Fruit fly (Drosophila melanogaster) whole organism, embryonic: Measurements from ENCODE around the gene CG7582.

Source experiments
- Antp ChIP-seq: fragments of 200-800 bp; sonication (Bioruptor generic); optimal IDR thresholded peaks from 3 replicates; lab custom pipeline; 2016; ENCODE audit warnings: missing biosample characterization, missing genetic modification characterization
- CG10321 ChIP-seq: fragments of 200-800 bp; sonication (Bioruptor generic); IDR thresholded peaks from 2 replicates; pipeline ENCODE4 v1.3.6; 2022; ENCODE audit warnings: missing biosample characterization, missing genetic modification characterization
- CG10979 ChIP-seq: fragments of 200-800 bp; sonication (Bioruptor generic); optimal IDR thresholded peaks from 2 replicates; lab custom pipeline; 2018; ENCODE audit warnings: missing biosample characterization, mild to moderate bottlenecking, missing genetic modification characterization, moderate library complexity
- CG12299 ChIP-seq: fragments of 200-800 bp; sonication (Bioruptor generic); optimal IDR thresholded peaks from 2 replicates; lab custom pipeline; 2018; ENCODE audit warnings: missing biosample characterization, mild to moderate bottlenecking, missing genetic modification characterization
- CG13424 ChIP-seq: fragments of 200-800 bp; sonication (Bioruptor generic); optimal IDR thresholded peaks from 2 replicates; lab custom pipeline; 2019; ENCODE audit warnings: missing biosample characterization, mild to moderate bottlenecking, missing genetic modification characterization, moderate library complexity
- CG14014 ChIP-seq: fragments of 200-800 bp; sonication (Bioruptor generic); IDR thresholded peaks from 2 replicates; pipeline ENCODE4 v1.3.6; 2022; ENCODE audit warnings: missing biosample characterization, missing genetic modification characterization
- CG14667 ChIP-seq: fragments of 200-800 bp; sonication (Bioruptor generic); IDR thresholded peaks from 2 replicates; pipeline ENCODE4 v1.3.6; 2022; ENCODE audit warnings: missing biosample characterization, missing genetic modification characterization
- CG14710 ChIP-seq: fragments of 200-800 bp; sonication (Bioruptor generic); optimal IDR thresholded peaks from 3 replicates; lab custom pipeline; 2019; ENCODE audit warnings: missing biosample characterization, mild to moderate bottlenecking, missing genetic modification characterization, moderate library complexity
- CG18262 ChIP-seq: fragments of 200-800 bp; optimal IDR thresholded peaks from 3 replicates; lab custom pipeline; 2019; ENCODE audit warnings: missing biosample characterization, mild to moderate bottlenecking, missing genetic modification characterization, moderate library complexity
- CG18619 ChIP-seq: fragments of 200-800 bp; sonication (Bioruptor generic); optimal IDR thresholded peaks from 3 replicates; lab custom pipeline; 2017; ENCODE audit warnings: missing biosample characterization, mild to moderate bottlenecking, missing genetic modification characterization
- CG2116 ChIP-seq: fragments of 200-800 bp; sonication (Bioruptor generic); optimal IDR thresholded peaks from 3 replicates; lab custom pipeline; 2018; ENCODE audit warnings: missing biosample characterization, mild to moderate bottlenecking, missing genetic modification characterization
- CG30403 ChIP-seq: fragments of 200-800 bp; sonication (Bioruptor generic); optimal IDR thresholded peaks from 3 replicates; lab custom pipeline; 2016; ENCODE audit warnings: missing biosample characterization, missing genetic modification characterization
- CG32532 ChIP-seq: fragments of 200-800 bp; sonication (Bioruptor generic); IDR thresholded peaks from 2 replicates; pipeline ENCODE4 v1.3.6; 2022; ENCODE audit warnings: missing biosample characterization, missing genetic modification characterization
- CG42726 ChIP-seq: fragments of 200-800 bp; sonication (Bioruptor generic); IDR thresholded peaks from 2 replicates; pipeline ENCODE4 v1.3.6; 2022; ENCODE audit warnings: missing biosample characterization, missing genetic modification characterization; ENCODE audit not compliant: partially characterized antibody
- CG4282 ChIP-seq: fragments of 200-800 bp; sonication (Bioruptor generic); optimal IDR thresholded peaks from 2 replicates; lab custom pipeline; 2016; ENCODE audit warnings: missing biosample characterization, missing genetic modification characterization
- CG4820 ChIP-seq: fragments of 200-800 bp; sonication (Bioruptor generic); optimal IDR thresholded peaks from 3 replicates; lab custom pipeline; 2016; ENCODE audit warnings: missing biosample characterization, missing genetic modification characterization
- CG6654 ChIP-seq: fragments of 200-800 bp; sonication (Bioruptor generic); optimal IDR thresholded peaks from 2 replicates; lab custom pipeline; 2017; ENCODE audit warnings: missing biosample characterization, mild to moderate bottlenecking, missing genetic modification characterization
- CG7963 ChIP-seq: fragments of 200-800 bp; sonication (Bioruptor generic); IDR thresholded peaks from 3 replicates; pipeline ENCODE4 v1.3.6; 2022; ENCODE audit warnings: missing biosample characterization, missing genetic modification characterization; ENCODE audit not compliant: partially characterized antibody
- CG9215 ChIP-seq: fragments of 200-800 bp; sonication (Bioruptor generic); IDR thresholded peaks from 2 replicates; pipeline ENCODE4 v1.3.6; 2022; ENCODE audit warnings: missing biosample characterization, missing genetic modification characterization
- CG9609 ChIP-seq: fragments of 200-800 bp; sonication (Bioruptor generic); optimal IDR thresholded peaks from 3 replicates; lab custom pipeline; 2016; ENCODE audit warnings: missing biosample characterization, missing genetic modification characterization
- CTCF ChIP-seq: fragments of 200-800 bp; sonication (Bioruptor generic); optimal IDR thresholded peaks from 2 replicates; lab custom pipeline; 2017; ENCODE audit warnings: missing biosample characterization, mild to moderate bottlenecking, missing genetic modification characterization, moderate library complexity
- D19B ChIP-seq: fragments of 200-800 bp; sonication (Bioruptor generic); optimal IDR thresholded peaks from 2 replicates; lab custom pipeline; 2017; ENCODE audit warnings: missing biosample characterization, mild to moderate bottlenecking, missing genetic modification characterization
- Dll ChIP-seq: fragments of 200-800 bp; sonication (Bioruptor generic); IDR thresholded peaks from 4 replicates; pipeline ENCODE4 v1.3.6; 2022; ENCODE audit warnings: missing biosample characterization, missing genetic modification characterization; ENCODE audit not compliant: partially characterized antibody
- Elba2 ChIP-seq: fragments of 200-800 bp; sonication (Bioruptor generic); optimal IDR thresholded peaks from 3 replicates; lab custom pipeline; 2016; ENCODE audit warnings: missing biosample characterization, missing genetic modification characterization
- Ets65A ChIP-seq: fragments of 200-800 bp; sonication (Bioruptor generic); peaks from one replicate; lab custom pipeline; 2016; ENCODE audit warnings: missing biosample characterization, missing genetic modification characterization
- H2.0 ChIP-seq: fragments of 200-800 bp; sonication (Bioruptor generic); IDR thresholded peaks from 2 replicates; pipeline ENCODE4 v1.3.6; 2022; ENCODE audit warnings: missing biosample characterization, missing genetic modification characterization
- HLHmδ ChIP-seq: fragments of 200-800 bp; sonication (Bioruptor generic); optimal IDR thresholded peaks from 2 replicates; lab custom pipeline; 2018; ENCODE audit warnings: missing biosample characterization, mild to moderate bottlenecking, missing genetic modification characterization, moderate library complexity
- HmgZ ChIP-seq: fragments of 200-800 bp; sonication (Bioruptor generic); optimal IDR thresholded peaks from 2 replicates; lab custom pipeline; 2018; ENCODE audit warnings: missing biosample characterization, mild to moderate bottlenecking, missing genetic modification characterization
- Jarid2 ChIP-seq: fragments of 200-800 bp; sonication (Bioruptor generic); optimal IDR thresholded peaks from 3 replicates; lab custom pipeline; 2017; ENCODE audit warnings: mild to moderate bottlenecking, missing biosample characterization, missing genetic modification reagents, missing genetic modification characterization
- Side ChIP-seq: fragments of 200-800 bp; sonication (Bioruptor generic); optimal IDR thresholded peaks from 2 replicates; lab custom pipeline; 2016; ENCODE audit warnings: missing biosample characterization, missing genetic modification characterization
- Sox100B ChIP-seq: fragments of 200-800 bp; sonication (Bioruptor generic); optimal IDR thresholded peaks from 3 replicates; lab custom pipeline; 2018; ENCODE audit warnings: missing biosample characterization, mild to moderate bottlenecking, missing genetic modification characterization
- Xbp1 ChIP-seq: fragments of 200-800 bp; sonication (Bioruptor generic); optimal IDR thresholded peaks from 3 replicates; lab custom pipeline; 2016; ENCODE audit warnings: missing biosample characterization, mild to moderate bottlenecking, missing genetic modification characterization
- ac ChIP-seq: fragments of 200-800 bp; sonication (Bioruptor generic); optimal IDR thresholded peaks from 3 replicates; lab custom pipeline; 2017; ENCODE audit warnings: missing biosample characterization, mild to moderate bottlenecking, missing genetic modification characterization
- caup ChIP-seq: fragments of 200-800 bp; sonication (Bioruptor generic); optimal IDR thresholded peaks from 3 replicates; lab custom pipeline; 2017; ENCODE audit warnings: missing biosample characterization, mild to moderate bottlenecking, missing genetic modification characterization, moderate library complexity; ENCODE audit not compliant: severe bottlenecking
- corto ChIP-seq: fragments of 200-800 bp; sonication (Bioruptor generic); optimal IDR thresholded peaks from 2 replicates; lab custom pipeline; 2016; ENCODE audit warnings: missing biosample characterization, mild to moderate bottlenecking, missing genetic modification characterization, moderate library complexity
- crp ChIP-seq, 2 experiments: fragments of 200-800 bp; sonication (Bioruptor generic); optimal IDR thresholded peaks; 2 replicates in 1 of 2; 3 replicates in 1 of 2; lab custom pipeline; 2017; ENCODE audit warnings: missing biosample characterization in 2 of 2, missing genetic modification characterization in 2 of 2, mild to moderate bottlenecking in 1 of 2, moderate library complexity in 1 of 2
- dan ChIP-seq: fragments of 200-800 bp; sonication (Bioruptor generic); IDR thresholded peaks from 2 replicates; pipeline ENCODE4 v1.3.6; 2022; ENCODE audit warnings: missing biosample characterization, missing genetic modification characterization
- danr ChIP-seq: fragments of 200-800 bp; sonication (Bioruptor generic); IDR thresholded peaks from 2 replicates; pipeline ENCODE4 v1.3.6; 2022; ENCODE audit warnings: missing biosample characterization, missing genetic modification characterization
- eve ChIP-seq, 2 experiments: fragments of >200 bp; optimal IDR thresholded peaks; 2 replicates each; lab custom pipeline; 2017; ENCODE audit warnings: missing biosample characterization in 2 of 2, missing genetic modification characterization in 2 of 2
- exex ChIP-seq: fragments of 200-800 bp; sonication (Bioruptor generic); optimal IDR thresholded peaks from 4 replicates; lab custom pipeline; 2018; ENCODE audit warnings: missing biosample characterization, mild to moderate bottlenecking, missing genetic modification characterization, moderate library complexity
- fru ChIP-seq: fragments of >200 bp; optimal IDR thresholded peaks from 2 replicates; lab custom pipeline; 2017
- gcm ChIP-seq: fragments of 200-800 bp; sonication (Bioruptor generic); optimal IDR thresholded peaks from 2 replicates; lab custom pipeline; 2019; ENCODE audit warnings: missing biosample characterization, mild to moderate bottlenecking, missing genetic modification characterization, moderate library complexity
- h ChIP-seq: fragments of >200 bp; optimal IDR thresholded peaks from 2 replicates; lab custom pipeline; 2017
- her ChIP-seq: fragments of 200-800 bp; sonication (Bioruptor generic); optimal IDR thresholded peaks from 2 replicates; lab custom pipeline; 2016; ENCODE audit warnings: missing biosample characterization, missing genetic modification characterization
- hkb ChIP-seq, 2 experiments: fragments of 200-800 bp in 1 of 2; fragments of >200 bp in 1 of 2; sonication (Bioruptor generic) in 1 of 2; IDR thresholded peaks in 1 of 2; optimal IDR thresholded peaks in 1 of 2; 2 replicates each; pipeline versions ENCODE4 v1.3.6 to Lab custom; 2017 to 2022; ENCODE audit warnings: missing biosample characterization in 1 of 2, missing genetic modification characterization in 1 of 2
- mam ChIP-seq: fragments of 200-800 bp; sonication (Bioruptor generic); optimal IDR thresholded peaks from 3 replicates; lab custom pipeline; 2016; ENCODE audit warnings: missing biosample characterization, missing genetic modification characterization
- onecut ChIP-seq: fragments of 200-800 bp; sonication (Bioruptor generic); IDR thresholded peaks from 2 replicates; pipeline ENCODE4 v1.3.6; 2022; ENCODE audit warnings: missing biosample characterization, missing genetic modification characterization
- sob ChIP-seq: fragments of 200-800 bp; sonication (Bioruptor generic); IDR thresholded peaks from 2 replicates; pipeline ENCODE4 v1.3.6; 2022; ENCODE audit warnings: missing biosample characterization, missing genetic modification characterization
- trh ChIP-seq: fragments of 200-800 bp; sonication (Bioruptor generic); optimal IDR thresholded peaks from 2 replicates; lab custom pipeline; 2016; ENCODE audit warnings: missing biosample characterization, missing genetic modification characterization
- wek ChIP-seq: fragments of 200-800 bp; sonication (Bioruptor generic); optimal IDR thresholded peaks from 3 replicates; lab custom pipeline; 2018; ENCODE audit warnings: missing biosample characterization, mild to moderate bottlenecking, missing genetic modification characterization, moderate library complexity
- zfh2 ChIP-seq: fragments of 200-800 bp; sonication (Bioruptor generic); optimal IDR thresholded peaks from 2 replicates; lab custom pipeline; 2016; ENCODE audit warnings: missing biosample characterization, missing genetic modification characterization

Gene CG7582

dm6 chr3R:29716043-29716781 is 34.1 kb upstream of the CG7582 start (continued):
- TF ChIP-seq CG6654 (GFP tag; lab: Kevin White, UChicago) (no peak), CG14667 (GFP tag; lab: Robert Waterston, UW) (no peak), exex (tag; lab: Kevin White, UChicago) (no peak), CG4820 (no peak), trh (no peak), H2.0 (GFP tag; lab: Robert Waterston, UW) (no peak), fru (no peak), CG18619 (no peak), h (peak; percentile 70), her (GFP tag; lab: Kevin White, UChicago) (no peak), CG30403 (no peak), Xbp1 (peak; percentile 17), CG2116 (no peak), hkb (optimal IDR thresholded peaks at IDR 0.05; lab: Kevin White, UChicago) (no peak), hkb (GFP tag; IDR thresholded peaks at IDR 0.05; lab: Robert Waterston, UW) (no peak), CG42726 (GFP tag; lab: Robert Waterston, UW) (no peak), zfh2 (GFP tag; lab: Kevin White, UChicago) (no peak), eve (GFP tag; optimal IDR thresholded peaks at IDR 0.05; lab: Kevin White, UChicago) (no peak), crp (GFP tag; optimal IDR thresholded peaks at IDR 0.05; lab: Kevin White, UChicago) (no peak), CG9609 (GFP tag; lab: Kevin White, UChicago) (no peak), CG9215 (GFP tag; lab: Robert Waterston, UW) (no peak), HLHmδ (GFP tag; lab: Kevin White, UChicago) (peak; percentile 47), Dll (no peak), Elba2 (GFP tag; lab: Kevin White, UChicago) (no peak), Ets65A (GFP tag; lab: Kevin White, UChicago) (no peak), CG12299 (tag; lab: Kevin White, UChicago) (no peak), dan (GFP tag; lab: Robert Waterston, UW) (no peak), CG7963 (no peak), CG32532 (peak; percentile 20; the same call in 1 of the 2 replicates), CG18262 (peak; percentile 9), Side (GFP tag; lab: Kevin White, UChicago) (no peak), CTCF (GFP tag; lab: Kevin White, UChicago) (peak; percentile 89), danr (GFP tag; lab: Robert Waterston, UW) (no peak), onecut (GFP tag; lab: Robert Waterston, UW) (no peak), Sox100B (GFP tag; lab: Kevin White, UChicago) (peak; percentile 15), wek (GFP tag; lab: Kevin White, UChicago) (no peak), CG10321 (GFP tag; lab: Robert Waterston, UW) (no peak), CG14710 (tag; lab: Kevin White, UChicago) (no peak), CG14014 (GFP tag; lab: Robert Waterston, UW) (no peak), CG10979 (peak; percentile 71), ac (GFP tag; lab: Kevin White, UChicago) (no peak), corto (GFP tag; lab: Kevin White, UChicago) (no peak), CG4282 (no peak), Antp (GFP tag; lab: Kevin White, UChicago) (no peak), sob (peak; percentile 19; the same call in 1 of the 2 replicates), mam (no peak), HmgZ (tag; lab: Kevin White, UChicago) (no peak), D19B (GFP tag; lab: Kevin White, UChicago) (no peak), CG13424 (no peak), Jarid2 (GFP tag; lab: Kevin White, UChicago) (no peak), gcm (GFP tag; lab: Kevin White, UChicago) (no peak), caup (GFP tag; lab: Kevin White, UChicago) (no peak)
